Fruit fly (Drosophila melanogaster): ENCODE data around the gene Rbcn-3B.

DNA sequence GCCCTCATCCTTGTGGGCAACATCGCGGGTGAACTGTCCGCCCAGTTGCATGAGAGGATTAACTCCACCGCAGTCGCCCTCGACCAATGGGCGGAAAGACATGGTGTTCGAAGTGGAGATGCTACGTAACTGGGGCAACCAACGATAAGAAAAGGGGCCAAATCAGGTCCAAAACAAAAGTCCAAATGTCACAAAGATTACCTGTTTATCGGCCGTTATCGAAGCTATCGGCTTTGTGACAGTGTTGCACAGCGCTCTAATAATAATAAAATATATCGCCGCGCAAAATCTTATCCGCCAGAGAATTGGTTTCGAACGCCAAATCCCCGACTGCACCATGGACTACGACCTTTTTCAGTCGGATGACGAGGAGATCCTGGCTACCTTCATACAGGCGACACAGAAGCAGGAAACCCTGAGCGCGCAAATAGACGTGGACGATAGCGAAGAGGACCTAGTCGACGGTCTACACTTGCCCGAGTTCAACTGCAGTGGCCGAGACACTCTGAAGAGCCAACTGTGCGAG is 40.1 kb upstream of the Rbcn-3B start, which contains the start of the genes CG14803 and Pex5:
- TF ChIP-seq Eip93F (GFP tag; optimal IDR thresholded peaks at IDR 0.05), result no peak
- TF ChIP-seq CG16779 (tag; optimal IDR thresholded peaks at IDR 0.05), result no peak
- no peak for TF ChIP-seq CG8319 (GFP tag; optimal IDR thresholded peaks at IDR 0.05)
- no peak for TF ChIP-seq Smox (GFP tag; optimal IDR thresholded peaks at IDR 0.05)
- no peak for TF ChIP-seq spab (GFP tag; optimal IDR thresholded peaks at IDR 0.05)
- TF ChIP-seq Hr38 (GFP tag; optimal IDR thresholded peaks at IDR 0.05), result no peak
- no peak for TF ChIP-seq acj6 (GFP tag; optimal IDR thresholded peaks at IDR 0.05)
- TF ChIP-seq Hr39 (GFP tag; optimal IDR thresholded peaks at IDR 0.05), result no peak
- TF ChIP-seq cyc (GFP tag; optimal IDR thresholded peaks at IDR 0.05), result no peak
- no peak for TF ChIP-seq lz (GFP tag; optimal IDR thresholded peaks at IDR 0.05)
- no peak for TF ChIP-seq Gug (GFP tag; IDR thresholded peaks at IDR 0.05)
- no peak for TF ChIP-seq CG34406 (GFP tag; optimal IDR thresholded peaks at IDR 0.05)
